Fruit fly (Drosophila melanogaster) whole organism, pupa: ENCODE results near the gene Polr1F.

Experiments
- CG10348 ChIP-seq: fragments of 200-800 bp; sonication (Bioruptor generic); IDR thresholded peaks from 2 replicates; pipeline ENCODE4 v1.3.6; 2022; ENCODE audit warnings: missing biosample characterization, missing genetic modification characterization
- CG12605 ChIP-seq: fragments of 200-800 bp; sonication (Bioruptor generic); IDR thresholded peaks from 2 replicates; pipeline ENCODE4 v1.3.6; 2022; ENCODE audit warnings: missing biosample characterization, missing genetic modification characterization
- CG13204 ChIP-seq: fragments of 200-800 bp; sonication (Bioruptor generic); optimal IDR thresholded peaks from 2 replicates; lab custom pipeline; 2018; ENCODE audit warnings: missing biosample characterization, mild to moderate bottlenecking, missing genetic modification characterization, moderate library complexity
- CG14655 ChIP-seq: fragments of 200-800 bp; sonication (Bioruptor generic); optimal IDR thresholded peaks from 3 replicates; lab custom pipeline; 2017; ENCODE audit warnings: mild to moderate bottlenecking, missing biosample characterization, missing genetic modification reagents, missing genetic modification characterization
- CG15710 ChIP-seq: fragments of 200-800 bp; sonication (Bioruptor generic); optimal IDR thresholded peaks from 2 replicates; lab custom pipeline; 2018; ENCODE audit warnings: missing biosample characterization, mild to moderate bottlenecking, missing genetic modification characterization, moderate library complexity
- CG17806 ChIP-seq: fragments of 200-800 bp; sonication (Bioruptor generic); optimal IDR thresholded peaks from 2 replicates; lab custom pipeline; 2018; ENCODE audit warnings: missing biosample characterization, mild to moderate bottlenecking, missing genetic modification characterization, moderate library complexity
- CG32121 ChIP-seq: fragments of 200-800 bp; sonication (Bioruptor generic); IDR thresholded peaks from 2 replicates; pipeline ENCODE4 v1.3.6; 2022; ENCODE audit warnings: missing biosample characterization, missing genetic modification characterization
- CG34367 ChIP-seq: fragments of 200-800 bp; sonication (Bioruptor generic); optimal IDR thresholded peaks from 2 replicates; lab custom pipeline; 2018; ENCODE audit warnings: missing biosample characterization, mild to moderate bottlenecking, missing genetic modification characterization
- CG4496 ChIP-seq: fragments of 200-800 bp; sonication (Bioruptor generic); IDR thresholded peaks from 3 replicates; pipeline ENCODE4 v1.3.6; 2022; ENCODE audit warnings: missing biosample characterization, missing genetic modification characterization
- CG8159 ChIP-seq: fragments of 200-800 bp; sonication (Bioruptor generic); optimal IDR thresholded peaks from 3 replicates; lab custom pipeline; 2018; ENCODE audit warnings: missing biosample characterization, mild to moderate bottlenecking, missing genetic modification characterization, moderate library complexity
- CG8301 ChIP-seq: fragments of 200-800 bp; sonication (Bioruptor generic); optimal IDR thresholded peaks from 2 replicates; lab custom pipeline; 2018; ENCODE audit warnings: missing biosample characterization, mild to moderate bottlenecking, missing genetic modification characterization
- CG9948 ChIP-seq: fragments of 200-800 bp; sonication (Bioruptor generic); optimal IDR thresholded peaks from 2 replicates; lab custom pipeline; 2018; ENCODE audit warnings: missing biosample characterization, mild to moderate bottlenecking, missing genetic modification characterization, moderate library complexity
- D1 ChIP-seq: fragments of 200-800 bp; sonication (Bioruptor generic); optimal IDR thresholded peaks from 2 replicates; lab custom pipeline; 2018; ENCODE audit warnings: missing biosample characterization, mild to moderate bottlenecking, missing genetic modification characterization, moderate library complexity
- EcR ChIP-seq: fragments of 200-800 bp; sonication (Bioruptor generic); optimal IDR thresholded peaks from 3 replicates; lab custom pipeline; 2019; ENCODE audit warnings: missing biosample characterization, missing genetic modification characterization, mild to moderate bottlenecking, moderate library complexity, missing genetic modification reagents
- Ets98B ChIP-seq: fragments of 200-800 bp; sonication (Bioruptor generic); IDR thresholded peaks from 2 replicates; pipeline ENCODE4 v1.3.6; 2022; ENCODE audit warnings: missing biosample characterization, missing genetic modification characterization
- Pif1A ChIP-seq: fragments of 200-800 bp; sonication (Bioruptor generic); optimal IDR thresholded peaks from 3 replicates; lab custom pipeline; 2016; ENCODE audit warnings: missing biosample characterization, missing genetic modification characterization
- Pif1B ChIP-seq: fragments of 200-800 bp; sonication (Bioruptor generic); optimal IDR thresholded peaks from 3 replicates; lab custom pipeline; 2016; ENCODE audit warnings: missing biosample characterization, missing genetic modification characterization
- Snoo ChIP-seq: fragments of 200-800 bp; sonication (Bioruptor generic); optimal IDR thresholded peaks from 3 replicates; lab custom pipeline; 2017; ENCODE audit warnings: missing biosample characterization, mild to moderate bottlenecking, missing genetic modification characterization, inconsistent platforms
- fd96Ca ChIP-seq: fragments of 200-800 bp; sonication (Bioruptor generic); IDR thresholded peaks from 3 replicates; pipeline ENCODE4 v1.3.6; 2022; ENCODE audit warnings: missing biosample characterization, missing genetic modification characterization
- gl ChIP-seq: fragments of 200-800 bp; sonication (Bioruptor generic); optimal IDR thresholded peaks from 2 replicates; lab custom pipeline; 2018; ENCODE audit warnings: missing biosample characterization, mild to moderate bottlenecking, missing genetic modification characterization
- rn ChIP-seq: fragments of 200-800 bp; sonication (Bioruptor generic); IDR thresholded peaks from 2 replicates; pipeline ENCODE4 v1.3.6; 2022; ENCODE audit warnings: missing biosample characterization, missing genetic modification characterization

Polr1F gene

DNA sequence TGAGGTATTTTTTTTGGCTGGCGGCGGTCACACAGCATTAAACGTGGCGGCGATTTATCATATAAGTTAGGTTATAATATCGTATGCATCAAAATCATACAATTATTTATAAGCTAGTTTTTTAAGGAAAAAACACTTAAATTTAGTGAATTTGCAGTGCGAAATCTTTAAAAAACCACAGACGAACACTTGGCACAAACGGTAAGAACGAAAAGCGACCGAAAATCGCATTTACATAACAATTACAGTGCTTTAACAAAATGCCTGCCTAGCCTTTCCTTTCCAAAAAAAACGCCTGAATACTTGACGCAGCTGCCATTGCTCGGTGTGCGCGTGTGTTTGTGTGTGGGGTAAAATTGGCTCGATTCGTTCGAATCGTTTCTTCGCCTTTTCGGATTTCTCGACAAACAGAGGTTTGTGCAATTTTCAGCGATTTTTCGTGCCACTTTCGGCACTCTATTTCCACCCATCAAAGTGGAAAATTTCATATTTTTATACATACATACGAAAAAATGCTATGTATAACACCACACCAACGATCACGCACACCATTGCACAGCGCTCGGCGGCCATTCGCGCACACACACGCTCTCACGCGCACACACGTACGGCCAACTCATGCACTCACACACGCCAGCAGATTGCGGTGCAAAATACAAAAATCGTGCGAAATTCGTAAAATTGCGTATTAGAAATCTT, 13.2 kb upstream of the Polr1F start, which contains the start of gene Hrb27C:
Gene Hrb27C, plus strand, starts transcription at position 44 of the 699 bp plus-strand sequence.
- TF ChIP-seq EcR (GFP tag; lab: Kevin White, UChicago) = no peak
- peak; percentile 33; the same call in 1 of the 2 replicates for TF ChIP-seq Ets98B (GFP tag; lab: Robert Waterston, UW)

DNA sequence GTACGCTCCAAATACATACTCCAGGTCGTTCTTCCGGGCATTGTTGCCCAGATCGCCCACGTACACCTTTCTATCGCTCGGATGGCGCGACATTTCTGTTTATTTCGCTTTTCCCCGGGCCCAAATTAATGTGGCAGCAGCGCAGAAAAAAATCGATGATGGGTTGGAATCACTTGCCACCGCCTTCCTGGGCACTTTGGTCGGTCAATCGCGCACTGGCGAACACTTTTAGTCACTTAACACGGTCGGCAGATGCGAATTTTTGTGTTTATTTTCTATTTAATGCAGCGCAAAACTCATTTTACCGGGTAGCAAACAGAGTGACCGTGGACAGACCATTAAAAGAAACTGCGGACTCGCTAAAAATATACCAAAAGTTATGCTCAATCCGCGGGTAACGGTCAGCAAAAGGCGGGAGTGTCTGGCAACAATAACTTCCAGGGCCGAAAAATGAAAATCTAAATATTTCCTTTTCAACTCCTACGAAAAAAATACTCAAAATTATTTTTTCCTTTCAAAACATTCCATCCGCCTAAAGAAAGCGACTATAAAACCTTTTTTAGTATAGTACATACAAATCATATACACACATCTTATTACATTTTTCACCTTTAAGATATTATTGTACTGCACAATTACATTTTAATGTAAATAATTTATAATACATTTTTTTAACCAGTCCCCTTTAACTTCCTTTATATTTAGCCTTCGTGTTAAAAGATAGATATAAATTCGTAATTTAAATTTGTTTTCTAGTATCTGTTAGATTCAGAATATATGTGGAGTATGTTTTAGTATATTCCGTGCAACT, 12.4 kb upstream of the Polr1F start, which contains the start of gene x16:
Gene x16, minus strand, starts transcription at position 361 of the 811 bp plus-strand sequence.
- TF ChIP-seq D1 = no peak
- TF ChIP-seq CG10348 (GFP tag; lab: Robert Waterston, UW) = no peak
- peak; percentile 13 for TF ChIP-seq CG8159 (tag; lab: Kevin White, UChicago)
- TF ChIP-seq, all 21 proteins: peak for 1

DNA sequence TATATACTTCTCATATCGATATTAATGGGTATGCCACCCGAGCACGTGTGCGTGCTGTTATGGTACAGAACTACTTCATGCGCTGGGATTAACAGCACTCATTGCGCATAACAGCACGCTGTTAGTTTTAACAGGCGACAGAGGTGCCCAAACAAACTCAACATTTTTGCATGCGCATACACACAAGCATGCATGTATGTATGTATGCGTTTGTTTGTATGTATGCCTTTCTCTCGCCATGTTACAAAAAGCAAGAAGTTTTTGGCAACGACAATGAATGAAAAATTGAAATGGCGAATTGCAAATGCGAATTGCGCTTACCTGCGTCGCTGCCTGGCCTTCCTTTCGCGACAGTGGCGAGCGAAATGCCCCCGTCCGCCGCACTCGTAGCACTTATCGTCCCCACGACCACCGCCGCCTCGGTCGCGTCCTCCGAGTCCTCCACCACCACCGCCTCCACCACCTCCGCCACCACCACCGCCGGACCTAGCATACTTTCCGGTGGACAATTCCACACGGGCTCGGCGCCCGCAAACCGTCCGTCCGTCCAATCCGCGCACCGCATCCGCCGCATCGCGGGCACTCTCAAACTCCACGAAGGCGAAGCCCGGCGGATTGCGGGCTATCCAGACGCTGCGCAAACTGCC, 11.7 kb upstream of the Polr1F start:
- no peak for TF ChIP-seq CG12605 (GFP tag; lab: Robert Waterston, UW)
- no peak for TF ChIP-seq CG34367 (tag; lab: Kevin White, UChicago)
- TF ChIP-seq CG10348 (GFP tag; lab: Robert Waterston, UW) = no peak
- TF ChIP-seq rn = no peak
- no peak for TF ChIP-seq CG4496 (GFP tag; lab: Robert Waterston, UW)
- peak; percentile 4 for TF ChIP-seq CG15710 (tag; lab: Kevin White, UChicago)

- peak; percentile 50 for TF ChIP-seq Snoo (tag; lab: Kevin White, UChicago)
- TF ChIP-seq CG17806 (tag; lab: Kevin White, UChicago) = peak; percentile 44
- TF ChIP-seq CG15710 (tag; lab: Kevin White, UChicago) = peak; percentile 67
- TF ChIP-seq CG10348 (GFP tag; lab: Robert Waterston, UW) = no peak
- TF ChIP-seq CG9948 (tag; lab: Kevin White, UChicago) = peak; percentile 63
- no peak for TF ChIP-seq CG8301 (tag; lab: Kevin White, UChicago)
- no peak for TF ChIP-seq CG14655 (GFP tag; lab: Kevin White, UChicago)
These were observed 11.0 kb upstream of the Polr1F start, which contains the start of gene nop5 for dm6 chr2L:6918517-6919202. Gene nop5 (minus strand): TSS chr2L:6918743.

dm6 chr2L:6916345-6916744, 8.7 kb upstream of the Polr1F start, which contains the start of gene CG32829:
Gene CG32829 (minus strand): TSS chr2L:6916445.
- no peak for TF ChIP-seq Ets98B (GFP tag; lab: Robert Waterston, UW)

DNA sequence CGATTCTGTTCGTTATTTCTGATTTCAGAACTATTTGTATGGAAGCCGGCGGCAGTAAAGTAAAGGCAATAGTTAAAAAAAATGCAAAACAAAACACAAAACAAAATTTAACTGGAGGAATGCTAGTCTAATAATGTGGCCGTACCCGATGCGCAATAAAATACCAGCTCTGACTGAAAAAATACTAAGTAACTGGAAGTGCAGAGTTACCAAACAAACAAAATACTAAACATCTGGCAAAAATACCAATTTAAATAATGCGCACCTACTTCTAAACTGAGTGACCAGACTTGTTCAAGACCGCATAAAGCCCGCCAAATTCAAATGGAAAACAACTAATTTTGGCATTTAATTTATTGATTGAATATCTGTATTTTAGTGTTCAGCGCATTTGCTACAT, 6.3 kb upstream of the Polr1F start, which contains the start of gene Wee1:
Gene Wee1, minus strand, starts transcription at position 175 of the 400 bp plus-strand sequence.
- TF ChIP-seq CG8301 (tag; lab: Kevin White, UChicago) (no peak), D1 (no peak), Pif1B (GFP tag; lab: Kevin White, UChicago) (no peak), CG9948 (tag; lab: Kevin White, UChicago) (no peak), CG14655 (GFP tag; lab: Kevin White, UChicago) (no peak), fd96Ca (GFP tag; lab: Robert Waterston, UW) (no peak), CG12605 (GFP tag; lab: Robert Waterston, UW) (no peak), CG32121 (GFP tag; lab: Robert Waterston, UW) (no peak), CG8159 (tag; lab: Kevin White, UChicago) (no peak)

DNA sequence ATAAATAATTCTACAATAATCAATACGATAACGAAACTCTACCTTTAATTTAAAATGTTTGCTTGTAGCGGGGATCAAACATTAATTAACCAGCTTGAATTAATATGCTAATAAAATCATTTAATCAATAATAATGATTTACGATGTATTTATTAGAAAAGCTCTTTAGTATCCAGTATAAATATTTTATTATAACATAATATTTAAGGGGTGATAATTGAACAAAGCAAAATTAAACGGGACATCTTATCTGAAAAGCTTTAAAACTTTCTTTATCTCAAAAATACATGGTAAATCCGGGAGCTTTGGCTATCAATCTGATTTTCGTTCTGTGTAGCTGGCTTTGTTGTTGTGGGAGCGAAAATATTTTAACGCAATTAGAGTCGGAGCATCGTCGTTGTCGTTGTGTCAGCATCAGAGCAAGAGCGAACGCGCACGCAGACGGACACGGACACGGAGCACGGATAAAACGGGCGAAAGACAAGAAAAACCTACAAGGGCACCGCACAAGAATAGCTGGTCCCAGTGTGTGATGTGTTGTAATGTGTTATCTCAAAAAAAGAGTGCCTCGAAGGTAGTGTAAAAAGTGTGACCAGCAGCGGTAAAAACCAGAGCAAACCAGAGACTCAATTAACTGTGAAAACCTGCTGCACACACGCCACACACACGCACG, 33.0 kb downstream of the Polr1F start, which contains the start of gene Nlg2:
Gene Nlg2, plus strand, starts transcription at position 375 of the 673 bp plus-strand sequence.
- TF ChIP-seq Snoo (tag; lab: Kevin White, UChicago) (no peak), CG12605 (GFP tag; lab: Robert Waterston, UW) (no peak), CG32121 (GFP tag; lab: Robert Waterston, UW) (no peak), CG9948 (tag; lab: Kevin White, UChicago) (peak; percentile 36), rn (no peak), fd96Ca (GFP tag; lab: Robert Waterston, UW) (no peak), gl (tag; lab: Kevin White, UChicago) (no peak), CG17806 (tag; lab: Kevin White, UChicago) (peak; percentile 2), CG15710 (tag; lab: Kevin White, UChicago) (peak; percentile 41), CG8159 (tag; lab: Kevin White, UChicago) (peak; percentile 66), Ets98B (GFP tag; lab: Robert Waterston, UW) (no peak), D1 (no peak), CG10348 (GFP tag; lab: Robert Waterston, UW) (no peak), EcR (GFP tag; lab: Kevin White, UChicago) (no peak), CG4496 (GFP tag; lab: Robert Waterston, UW) (no peak), Pif1A (GFP tag; lab: Kevin White, UChicago) (no peak), Pif1B (GFP tag; lab: Kevin White, UChicago) (no peak), CG13204 (GFP tag; lab: Kevin White, UChicago) (no peak), CG8301 (tag; lab: Kevin White, UChicago) (peak; percentile 14), CG34367 (tag; lab: Kevin White, UChicago) (no peak), CG14655 (GFP tag; lab: Kevin White, UChicago) (peak; percentile 43)
